Worm (Caenorhabditis elegans) whole organism, midembryonic: ENCODE measurements around the gene F53A2.9.

ENCODE experiments used
- T22C8.4 ChIP-seq: fragments of 200-800 bp; sonication (Bioruptor generic); IDR thresholded peaks from 2 replicates; pipeline ENCODE4 v1.3.6; 2022; ENCODE audit warnings: missing genetic modification characterization, missing compliant biosample characterization
- cog-1 ChIP-seq: sonication (generic microtip); optimal IDR thresholded peaks from 2 replicates; lab custom pipeline; 2016; ENCODE audit warnings: missing genetic modification characterization, missing compliant biosample characterization
- flt-1 ChIP-seq: fragments of 200-800 bp; sonication (Bioruptor generic); IDR thresholded peaks from 2 replicates; pipeline ENCODE4 v1.3.6; 2022; ENCODE audit warnings: missing genetic modification characterization, missing compliant biosample characterization
- klf-2 ChIP-seq: fragments of 200-800 bp; sonication (Bioruptor generic); conservative IDR thresholded peaks from 2 replicates; pipeline ENCODE4 v1.3.6; 2022; ENCODE audit warnings: missing genetic modification reagents, missing genetic modification characterization, missing compliant biosample characterization
- med-1 ChIP-seq: sonication (generic microtip); optimal IDR thresholded peaks from 2 replicates; lab custom pipeline; 2017; ENCODE audit warnings: missing genetic modification characterization, mild to moderate bottlenecking, missing compliant biosample characterization, antibody characterized with exemption, missing genetic modification reagents; ENCODE audit not compliant: insufficient read depth
- ref-1 ChIP-seq: fragments of 200-800 bp; sonication (Bioruptor generic); conservative IDR thresholded peaks from 2 replicates; pipeline ENCODE4 v1.3.6; 2022; ENCODE audit warnings: missing genetic modification reagents, missing genetic modification characterization, missing compliant biosample characterization
- tab-1 ChIP-seq: fragments of 200-800 bp; sonication (Bioruptor generic); IDR thresholded peaks from 2 replicates; pipeline ENCODE4 v1.3.6; 2022; ENCODE audit warnings: missing genetic modification characterization, missing compliant biosample characterization
- ztf-23 ChIP-seq: fragments of 200-800 bp; sonication (Bioruptor generic); IDR thresholded peaks from 2 replicates; pipeline ENCODE4 v1.3.6; 2022; ENCODE audit warnings: missing genetic modification reagents, missing genetic modification characterization, missing compliant biosample characterization
- ztf-29 ChIP-seq: fragments of 200-800 bp; sonication (Bioruptor generic); IDR thresholded peaks from 2 replicates; pipeline ENCODE4 v1.3.6; 2022; ENCODE audit warnings: missing genetic modification reagents, missing genetic modification characterization, missing compliant biosample characterization

Gene F53A2.9

ce11 chrIII:13322578-13322977 is 36.6 kb downstream of the F53A2.9 start, which contains the start of gene F53A2.11:
Gene F53A2.11 (minus strand): TSS chrIII:13322678.
- TF ChIP-seq T22C8.4 (GFP tag; lab: Robert Waterston, UW) (no peak), ztf-23 (GFP tag; lab: Robert Waterston, UW) (no peak), cog-1 (tag; lab: Kevin White, UChicago) (no peak)

- TF ChIP-seq ref-1 (GFP tag; lab: Robert Waterston, UW) (no peak), med-1 (no peak), flt-1 (no peak), ztf-23 (GFP tag; lab: Robert Waterston, UW) (no peak), ztf-29 (GFP tag; lab: Robert Waterston, UW) (no peak), tab-1 (GFP tag; lab: Robert Waterston, UW) (no peak), cog-1 (tag; lab: Kevin White, UChicago) (no peak), T22C8.4 (GFP tag; lab: Robert Waterston, UW) (no peak), klf-2 (no peak)
Measured at ce11 chrIII:13317383-13317911, 41.7 kb downstream of the F53A2.9 start.

- no peak for TF ChIP-seq cog-1 (tag; lab: Kevin White, UChicago)
- no peak for TF ChIP-seq tab-1 (GFP tag; lab: Robert Waterston, UW)
- TF ChIP-seq med-1: no peak
- TF ChIP-seq ref-1 (GFP tag; lab: Robert Waterston, UW): no peak
- TF ChIP-seq ztf-29 (GFP tag; lab: Robert Waterston, UW): no peak
- no peak for TF ChIP-seq klf-2
- TF ChIP-seq flt-1: no peak
- TF ChIP-seq ztf-23 (GFP tag; lab: Robert Waterston, UW): no peak
- TF ChIP-seq T22C8.4 (GFP tag; lab: Robert Waterston, UW): no peak
Measured at ce11 chrIII:13316935-13317334, 42.2 kb downstream of the F53A2.9 start.

- TF ChIP-seq ref-1 (GFP tag; lab: Robert Waterston, UW) (no peak), T22C8.4 (GFP tag; lab: Robert Waterston, UW) (no peak)
Measured at ce11 chrIII:13315071-13315470, 44.1 kb downstream of the F53A2.9 start, which contains the start of gene dph-7. Gene dph-7 (plus strand): TSS chrIII:13315123.

ce11 chrIII:13314636-13315035 is 44.5 kb downstream of the F53A2.9 start:
- TF ChIP-seq klf-2 (no peak), T22C8.4 (GFP tag; lab: Robert Waterston, UW) (no peak), cog-1 (tag; lab: Kevin White, UChicago) (no peak), ref-1 (GFP tag; lab: Robert Waterston, UW) (no peak), ztf-23 (GFP tag; lab: Robert Waterston, UW) (no peak), tab-1 (GFP tag; lab: Robert Waterston, UW) (no peak), med-1 (no peak), flt-1 (no peak), ztf-29 (GFP tag; lab: Robert Waterston, UW) (no peak)

- no peak for TF ChIP-seq cog-1 (tag; lab: Kevin White, UChicago)
- TF ChIP-seq tab-1 (GFP tag; lab: Robert Waterston, UW): no peak
- no peak for TF ChIP-seq ref-1 (GFP tag; lab: Robert Waterston, UW)
- no peak for TF ChIP-seq flt-1
- no peak for TF ChIP-seq med-1
- TF ChIP-seq ztf-23 (GFP tag; lab: Robert Waterston, UW): no peak
- TF ChIP-seq T22C8.4 (GFP tag; lab: Robert Waterston, UW): 0 out of 2 replicates have a peak, but pooled peaks have one; percentile 38
- TF ChIP-seq ztf-29 (GFP tag; lab: Robert Waterston, UW): no peak
Measured at ce11 chrIII:13313788-13314187, 45.4 kb downstream of the F53A2.9 start, which contains the start of gene Y43F4B.10. Gene Y43F4B.10 (plus strand): TSS chrIII:13314068.

ce11 chrIII:13310552-13310951 is 48.6 kb downstream of the F53A2.9 start:
- TF ChIP-seq cog-1 (tag; lab: Kevin White, UChicago) (no peak), T22C8.4 (GFP tag; lab: Robert Waterston, UW) (no peak), flt-1 (no peak), klf-2 (no peak), ztf-29 (GFP tag; lab: Robert Waterston, UW) (no peak), med-1 (no peak), ztf-23 (GFP tag; lab: Robert Waterston, UW) (no peak), tab-1 (GFP tag; lab: Robert Waterston, UW) (no peak), ref-1 (GFP tag; lab: Robert Waterston, UW) (no peak)

ce11 chrIII:13307107-13307506 is 52.0 kb downstream of the F53A2.9 start, which contains the start of the genes klp-19 and slc-36.1:
Gene klp-19 (minus strand): TSS chrIII:13307259.
Gene slc-36.1 (plus strand): TSS chrIII:13307502.
- TF ChIP-seq ztf-23 (GFP tag; lab: Robert Waterston, UW): no peak
